Fruit fly (Drosophila melanogaster) whole organism, pupa: ENCODE results near the gene MBD-R2.

Experiments
- CG12605 ChIP-seq: fragments of 200-800 bp; sonication (Bioruptor generic); IDR thresholded peaks from 2 replicates; pipeline ENCODE4 v1.3.6; 2022; ENCODE audit warnings: missing biosample characterization, missing genetic modification characterization
- CG13204 ChIP-seq: fragments of 200-800 bp; sonication (Bioruptor generic); optimal IDR thresholded peaks from 2 replicates; lab custom pipeline; 2018; ENCODE audit warnings: missing biosample characterization, mild to moderate bottlenecking, missing genetic modification characterization, moderate library complexity
- CG15710 ChIP-seq: fragments of 200-800 bp; sonication (Bioruptor generic); optimal IDR thresholded peaks from 2 replicates; lab custom pipeline; 2018; ENCODE audit warnings: missing biosample characterization, mild to moderate bottlenecking, missing genetic modification characterization, moderate library complexity
- CG17806 ChIP-seq: fragments of 200-800 bp; sonication (Bioruptor generic); optimal IDR thresholded peaks from 2 replicates; lab custom pipeline; 2018; ENCODE audit warnings: missing biosample characterization, mild to moderate bottlenecking, missing genetic modification characterization, moderate library complexity
- CG32121 ChIP-seq: fragments of 200-800 bp; sonication (Bioruptor generic); IDR thresholded peaks from 2 replicates; pipeline ENCODE4 v1.3.6; 2022; ENCODE audit warnings: missing biosample characterization, missing genetic modification characterization
- CG8301 ChIP-seq: fragments of 200-800 bp; sonication (Bioruptor generic); optimal IDR thresholded peaks from 2 replicates; lab custom pipeline; 2018; ENCODE audit warnings: missing biosample characterization, mild to moderate bottlenecking, missing genetic modification characterization
- D1 ChIP-seq: fragments of 200-800 bp; sonication (Bioruptor generic); optimal IDR thresholded peaks from 2 replicates; lab custom pipeline; 2018; ENCODE audit warnings: missing biosample characterization, mild to moderate bottlenecking, missing genetic modification characterization, moderate library complexity
- EcR ChIP-seq: fragments of 200-800 bp; sonication (Bioruptor generic); optimal IDR thresholded peaks from 3 replicates; lab custom pipeline; 2019; ENCODE audit warnings: missing biosample characterization, missing genetic modification characterization, mild to moderate bottlenecking, moderate library complexity, missing genetic modification reagents
- Ets98B ChIP-seq: fragments of 200-800 bp; sonication (Bioruptor generic); IDR thresholded peaks from 2 replicates; pipeline ENCODE4 v1.3.6; 2022; ENCODE audit warnings: missing biosample characterization, missing genetic modification characterization
- Snoo ChIP-seq: fragments of 200-800 bp; sonication (Bioruptor generic); optimal IDR thresholded peaks from 3 replicates; lab custom pipeline; 2017; ENCODE audit warnings: missing biosample characterization, mild to moderate bottlenecking, missing genetic modification characterization, inconsistent platforms
- rn ChIP-seq: fragments of 200-800 bp; sonication (Bioruptor generic); IDR thresholded peaks from 2 replicates; pipeline ENCODE4 v1.3.6; 2022; ENCODE audit warnings: missing biosample characterization, missing genetic modification characterization

DNA sequence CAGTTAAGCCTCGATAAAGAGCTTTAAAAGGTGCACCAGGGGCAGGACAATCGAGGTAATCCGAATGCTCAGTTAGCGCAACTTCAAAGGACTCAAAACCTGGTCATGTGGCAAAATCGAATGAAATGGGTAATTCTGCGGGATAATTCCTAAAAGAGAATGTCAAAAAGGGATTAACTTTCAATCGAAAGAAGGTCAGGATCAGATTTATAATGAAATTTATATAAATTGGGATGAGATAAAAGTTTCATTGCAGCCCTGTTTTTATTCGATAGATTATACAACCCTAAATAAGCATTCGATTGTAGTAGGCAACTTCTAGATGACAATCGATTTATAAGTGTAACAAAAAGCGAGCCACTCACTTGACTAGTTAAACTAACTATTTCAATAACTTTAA lies 32.8 kb downstream of the MBD-R2 start, which contains the start of gene CG10013:
- TF ChIP-seq D1 (tag; lab: Kevin White, UChicago) (no peak), rn (GFP tag; lab: Robert Waterston, UW) (no peak), CG13204 (GFP tag; lab: Kevin White, UChicago) (no peak), Ets98B (GFP tag; lab: Robert Waterston, UW) (no peak), EcR (GFP tag; lab: Kevin White, UChicago) (no peak), Snoo (tag; lab: Kevin White, UChicago) (no peak), CG15710 (tag; lab: Kevin White, UChicago) (no peak), CG8301 (tag; lab: Kevin White, UChicago) (no peak), CG17806 (no peak), CG12605 (GFP tag; lab: Robert Waterston, UW) (no peak), CG32121 (GFP tag; lab: Robert Waterston, UW) (no peak)
